Fruit fly (Drosophila melanogaster) whole organism, embryonic: ENCODE results near the gene Rab14.

Source experiments
- BtbVII ChIP-seq: fragments of 200-800 bp; sonication (Bioruptor generic); optimal IDR thresholded peaks from 3 replicates; lab custom pipeline; 2017; ENCODE audit warnings: missing biosample characterization, mild to moderate bottlenecking, missing genetic modification characterization
- CG1024 ChIP-seq: fragments of 200-800 bp; sonication (Bioruptor generic); IDR thresholded peaks from 2 replicates; pipeline ENCODE4 v1.3.6; 2022; ENCODE audit warnings: missing biosample characterization, missing genetic modification characterization
- CG10366 ChIP-seq: fragments of 200-800 bp; sonication (Bioruptor generic); IDR thresholded peaks from 2 replicates; pipeline ENCODE4 v1.3.6; 2022; ENCODE audit warnings: missing biosample characterization, missing genetic modification characterization
- CG10462 ChIP-seq: fragments of 200-800 bp; sonication (Bioruptor generic); optimal IDR thresholded peaks from 2 replicates; lab custom pipeline; 2016; ENCODE audit warnings: missing biosample characterization, missing genetic modification characterization
- CG11247 ChIP-seq: fragments of 200-800 bp; sonication (Bioruptor generic); IDR thresholded peaks from 2 replicates; pipeline ENCODE4 v1.3.6; 2022; ENCODE audit warnings: missing biosample characterization, missing genetic modification characterization
- CG11456 ChIP-seq: fragments of 200-800 bp; sonication (Bioruptor generic); IDR thresholded peaks from 3 replicates; pipeline ENCODE4 v1.3.6; 2022; ENCODE audit warnings: missing biosample characterization, missing genetic modification characterization
- CG11723 ChIP-seq: fragments of 200-800 bp; sonication (Bioruptor generic); optimal IDR thresholded peaks from 2 replicates; lab custom pipeline; 2017; ENCODE audit warnings: missing biosample characterization, mild to moderate bottlenecking, missing genetic modification characterization
- CG13424 ChIP-seq: fragments of 200-800 bp; sonication (Bioruptor generic); optimal IDR thresholded peaks from 2 replicates; lab custom pipeline; 2019; ENCODE audit warnings: missing biosample characterization, mild to moderate bottlenecking, missing genetic modification characterization, moderate library complexity
- CG14050 ChIP-seq: fragments of 200-800 bp; sonication (Bioruptor generic); IDR thresholded peaks from 3 replicates; pipeline ENCODE4 v1.3.6; 2022; ENCODE audit warnings: missing biosample characterization, missing genetic modification characterization
- CG15269 ChIP-seq: fragments of 200-800 bp; sonication (Bioruptor generic); optimal IDR thresholded peaks from 2 replicates; lab custom pipeline; 2018; ENCODE audit warnings: missing biosample characterization, mild to moderate bottlenecking, missing genetic modification characterization, moderate library complexity
- CG1792 ChIP-seq: fragments of 200-800 bp; sonication (Bioruptor generic); optimal IDR thresholded peaks from 2 replicates; lab custom pipeline; 2016; ENCODE audit warnings: missing biosample characterization, missing genetic modification characterization
- CG32767 ChIP-seq: fragments of 200-800 bp; sonication (Bioruptor generic); IDR thresholded peaks from 2 replicates; pipeline ENCODE4 v1.3.6; 2022; ENCODE audit warnings: missing biosample characterization, missing genetic modification characterization
- CG33557 ChIP-seq: fragments of 200-800 bp; sonication (Bioruptor generic); optimal IDR thresholded peaks from 2 replicates; lab custom pipeline; 2019; ENCODE audit warnings: missing biosample characterization, mild to moderate bottlenecking, missing genetic modification characterization, moderate library complexity
- CG4282 ChIP-seq: fragments of 200-800 bp; sonication (Bioruptor generic); optimal IDR thresholded peaks from 2 replicates; lab custom pipeline; 2016; ENCODE audit warnings: missing biosample characterization, missing genetic modification characterization
- CG4820 ChIP-seq: fragments of 200-800 bp; sonication (Bioruptor generic); optimal IDR thresholded peaks from 3 replicates; lab custom pipeline; 2016; ENCODE audit warnings: missing biosample characterization, missing genetic modification characterization
- CG6854 ChIP-seq: fragments of 200-800 bp; sonication (Bioruptor generic); optimal IDR thresholded peaks from 3 replicates; lab custom pipeline; 2017; ENCODE audit warnings: missing biosample characterization, mild to moderate bottlenecking, missing genetic modification characterization
- CG8281 ChIP-seq: fragments of 200-800 bp; sonication (Bioruptor generic); optimal IDR thresholded peaks from 2 replicates; lab custom pipeline; 2018; ENCODE audit warnings: missing biosample characterization, mild to moderate bottlenecking, missing genetic modification characterization, moderate library complexity
- CG8388 ChIP-seq: fragments of 200-800 bp; sonication (Bioruptor generic); optimal IDR thresholded peaks from 2 replicates; lab custom pipeline; 2019; ENCODE audit warnings: missing biosample characterization, mild to moderate bottlenecking, missing genetic modification characterization, moderate library complexity
- CG9727 ChIP-seq: fragments of 200-800 bp; sonication (Bioruptor generic); optimal IDR thresholded peaks from 3 replicates; lab custom pipeline; 2017; ENCODE audit warnings: missing biosample characterization, mild to moderate bottlenecking, missing genetic modification characterization
- CrebB ChIP-seq: fragments of 200-800 bp; sonication (Bioruptor generic); optimal IDR thresholded peaks from 3 replicates; lab custom pipeline; 2018; ENCODE audit warnings: missing biosample characterization, mild to moderate bottlenecking, missing genetic modification characterization
- Dad ChIP-seq: fragments of 200-800 bp; sonication (Bioruptor generic); optimal IDR thresholded peaks from 3 replicates; lab custom pipeline; 2016; ENCODE audit warnings: missing biosample characterization, missing genetic modification characterization
- Dbx ChIP-seq: fragments of 200-800 bp; sonication (Bioruptor generic); IDR thresholded peaks from 3 replicates; pipeline ENCODE4 v1.3.6; 2022; ENCODE audit warnings: missing biosample characterization, missing genetic modification characterization
- Dfd ChIP-seq, 2 experiments: fragments of >200 bp; optimal IDR thresholded peaks; 2 replicates each; lab custom pipeline; 2017; ENCODE audit warnings: missing biosample characterization in 2 of 2, missing genetic modification characterization in 2 of 2
- E2f2 ChIP-seq: fragments of 200-800 bp; sonication (Bioruptor generic); IDR thresholded peaks from 2 replicates; pipeline ENCODE4 v1.3.6; 2022; ENCODE audit warnings: missing biosample characterization, missing genetic modification characterization
- Eip74EF ChIP-seq, 2 experiments: fragments of 200-800 bp in 1 of 2; fragments of >200 bp in 1 of 2; sonication (Bioruptor generic) in 1 of 2; optimal IDR thresholded peaks; 2 replicates each; lab custom pipeline; 2017 to 2019; ENCODE audit warnings: missing biosample characterization in 2 of 2, missing genetic modification characterization in 2 of 2, mild to moderate bottlenecking in 1 of 2, moderate library complexity in 1 of 2
- MESR4 ChIP-seq: fragments of 200-800 bp; sonication (Bioruptor generic); optimal IDR thresholded peaks from 2 replicates; lab custom pipeline; 2018; ENCODE audit warnings: missing biosample characterization, mild to moderate bottlenecking, missing genetic modification characterization, moderate library complexity
- Med ChIP-seq: fragments of 200-800 bp; sonication (Bioruptor generic); peaks from one replicate; lab custom pipeline; 2016; ENCODE audit warnings: missing biosample characterization, missing genetic modification characterization, mild to moderate bottlenecking, inconsistent platforms, moderate library complexity
- Opbp ChIP-seq: fragments of 200-800 bp; sonication (Bioruptor generic); IDR thresholded peaks from 3 replicates; pipeline ENCODE4 v1.3.6; 2022; ENCODE audit warnings: missing biosample characterization, missing genetic modification characterization; ENCODE audit not compliant: partially characterized antibody
- Rfx ChIP-seq: fragments of 200-800 bp; sonication (Bioruptor generic); IDR thresholded peaks from 2 replicates; pipeline ENCODE4 v1.3.6; 2022; ENCODE audit warnings: missing biosample characterization, missing genetic modification characterization
- Sox100B ChIP-seq: fragments of 200-800 bp; sonication (Bioruptor generic); optimal IDR thresholded peaks from 3 replicates; lab custom pipeline; 2018; ENCODE audit warnings: missing biosample characterization, mild to moderate bottlenecking, missing genetic modification characterization
- Taf1 ChIP-seq: fragments of 200-800 bp; sonication (Bioruptor generic); IDR thresholded peaks from 2 replicates; pipeline ENCODE4 v1.3.6; 2022; ENCODE audit warnings: missing biosample characterization, missing genetic modification characterization
- Xbp1 ChIP-seq: fragments of 200-800 bp; sonication (Bioruptor generic); optimal IDR thresholded peaks from 3 replicates; lab custom pipeline; 2016; ENCODE audit warnings: missing biosample characterization, mild to moderate bottlenecking, missing genetic modification characterization
- ab ChIP-seq: fragments of 200-800 bp; sonication (Bioruptor generic); optimal IDR thresholded peaks from 2 replicates; lab custom pipeline; 2016; ENCODE audit warnings: missing biosample characterization, missing genetic modification characterization
- ash1 ChIP-seq: fragments of 200-800 bp; sonication (Bioruptor generic); optimal IDR thresholded peaks from 2 replicates; lab custom pipeline; 2018; ENCODE audit warnings: missing biosample characterization, mild to moderate bottlenecking, missing genetic modification characterization
- caup ChIP-seq: fragments of 200-800 bp; sonication (Bioruptor generic); optimal IDR thresholded peaks from 3 replicates; lab custom pipeline; 2017; ENCODE audit warnings: missing biosample characterization, mild to moderate bottlenecking, missing genetic modification characterization, moderate library complexity; ENCODE audit not compliant: severe bottlenecking
- croc ChIP-seq: fragments of 200-800 bp; sonication (Bioruptor generic); conservative IDR thresholded peaks from 3 replicates; pipeline ENCODE4 v1.3.6; 2022; ENCODE audit warnings: missing biosample characterization, missing genetic modification characterization
- eve ChIP-seq, 2 experiments: fragments of >200 bp; optimal IDR thresholded peaks; 2 replicates each; lab custom pipeline; 2017; ENCODE audit warnings: missing biosample characterization in 2 of 2, missing genetic modification characterization in 2 of 2
- fd3F ChIP-seq: fragments of 200-800 bp; sonication (Bioruptor generic); optimal IDR thresholded peaks from 2 replicates; lab custom pipeline; 2018; ENCODE audit warnings: missing biosample characterization, mild to moderate bottlenecking, missing genetic modification characterization, moderate library complexity
- fu2 ChIP-seq: fragments of 200-800 bp; sonication (Bioruptor generic); optimal IDR thresholded peaks from 2 replicates; lab custom pipeline; 2016; ENCODE audit warnings: missing biosample characterization, missing genetic modification characterization
- gce ChIP-seq: fragments of 200-800 bp; sonication (Bioruptor generic); IDR thresholded peaks from 3 replicates; pipeline ENCODE4 v1.3.6; 2022; ENCODE audit warnings: missing biosample characterization, missing genetic modification characterization
- gro ChIP-seq: fragments of 200-800 bp; sonication (Bioruptor generic); optimal IDR thresholded peaks from 2 replicates; lab custom pipeline; 2016; ENCODE audit warnings: missing biosample characterization, missing genetic modification characterization
- nom ChIP-seq: fragments of 200-800 bp; sonication (Bioruptor generic); optimal IDR thresholded peaks from 2 replicates; lab custom pipeline; 2017; ENCODE audit warnings: missing biosample characterization, missing genetic modification characterization, mild to moderate bottlenecking, moderate library complexity, missing genetic modification reagents
- scrt ChIP-seq: fragments of 200-800 bp; sonication (Bioruptor generic); optimal IDR thresholded peaks from 2 replicates; lab custom pipeline; 2018; ENCODE audit warnings: missing biosample characterization, mild to moderate bottlenecking, missing genetic modification characterization, moderate library complexity
- sim ChIP-seq: fragments of 200-800 bp; sonication (Bioruptor generic); IDR thresholded peaks from 2 replicates; pipeline ENCODE4 v1.3.6; 2022; ENCODE audit warnings: missing biosample characterization, missing genetic modification characterization
- sisA ChIP-seq: fragments of 200-800 bp; sonication (Bioruptor generic); IDR thresholded peaks from 2 replicates; pipeline ENCODE4 v1.3.6; 2022; ENCODE audit warnings: missing biosample characterization, missing genetic modification characterization
- zen ChIP-seq: fragments of 200-800 bp; sonication (Bioruptor generic); optimal IDR thresholded peaks from 3 replicates; lab custom pipeline; 2018; ENCODE audit warnings: missing biosample characterization, mild to moderate bottlenecking, missing genetic modification characterization, moderate library complexity

Rab14 gene

DNA sequence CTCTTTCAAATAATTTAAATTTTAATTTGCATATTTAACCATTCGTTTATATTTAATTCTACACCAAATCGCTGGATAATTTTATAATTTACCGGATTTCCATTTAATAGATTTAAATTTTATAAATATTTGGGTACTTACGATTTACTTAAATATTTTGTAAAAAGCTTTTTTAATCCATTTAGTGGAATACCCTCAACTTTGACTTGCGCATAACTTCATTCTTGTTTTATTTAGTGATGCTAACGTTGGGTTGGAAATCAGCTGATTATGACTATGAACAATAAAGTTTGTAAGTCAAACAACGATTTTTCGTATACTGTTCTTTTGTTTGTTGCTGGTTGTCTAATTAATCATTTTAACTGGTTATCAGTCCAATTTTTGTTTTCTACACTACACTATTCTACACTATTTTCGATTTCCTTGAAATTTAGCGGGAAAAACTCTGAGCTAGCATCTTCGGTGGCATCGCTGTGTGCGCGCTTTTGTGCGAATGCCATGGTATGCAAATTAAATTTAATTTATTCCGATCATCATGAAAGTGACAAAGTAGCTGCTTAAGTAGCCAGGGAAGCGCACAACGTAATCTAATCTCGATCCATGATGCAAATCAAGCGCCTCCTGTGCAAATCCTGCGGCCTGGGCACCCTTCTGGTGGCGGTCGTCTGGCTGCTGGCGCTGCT is 4.0 kb downstream of the Rab14 start, which contains the start of gene Pgant35A (continued):
- no peak for TF ChIP-seq CG14050
- 0 out of 3 replicates have a peak, but pooled peaks have one; percentile 24 for TF ChIP-seq Dbx (GFP tag; lab: Robert Waterston, UW)
- TF ChIP-seq zen (tag; lab: Kevin White, UChicago): peak; percentile 1
- TF ChIP-seq CG4282: no peak
- no peak for TF ChIP-seq CG11456 (GFP tag; lab: Robert Waterston, UW)
- peak in 1 of 2 experiments; percentile 28 for TF ChIP-seq Eip74EF (GFP tag; optimal IDR thresholded peaks at IDR 0.05; lab: Kevin White, UChicago)
- TF ChIP-seq scrt: no peak

DNA sequence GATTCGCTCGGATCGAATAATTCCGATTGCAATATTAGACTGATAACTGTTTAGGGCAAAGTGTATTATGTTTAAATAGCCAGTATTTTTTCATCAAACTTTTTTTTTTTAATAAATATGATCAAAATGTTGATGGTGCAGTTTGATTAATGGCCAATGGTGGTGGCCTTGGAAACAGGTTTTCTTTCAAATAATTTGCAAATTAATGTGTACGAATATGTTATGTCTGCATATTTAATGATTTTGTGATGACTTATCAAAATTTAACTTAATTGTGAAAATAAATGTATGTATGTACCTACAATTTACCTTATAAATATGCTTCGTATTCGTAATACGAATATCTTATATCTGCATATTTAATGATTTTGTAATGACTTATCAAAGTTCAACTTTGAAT is 6.3 kb downstream of the Rab14 start:
- TF ChIP-seq gro (no peak), CG1792 (GFP tag; lab: Kevin White, UChicago) (no peak), CG8388 (GFP tag; lab: Kevin White, UChicago) (no peak), croc (GFP tag; lab: Robert Waterston, UW) (no peak), CG10366 (GFP tag; lab: Robert Waterston, UW) (no peak)

DNA sequence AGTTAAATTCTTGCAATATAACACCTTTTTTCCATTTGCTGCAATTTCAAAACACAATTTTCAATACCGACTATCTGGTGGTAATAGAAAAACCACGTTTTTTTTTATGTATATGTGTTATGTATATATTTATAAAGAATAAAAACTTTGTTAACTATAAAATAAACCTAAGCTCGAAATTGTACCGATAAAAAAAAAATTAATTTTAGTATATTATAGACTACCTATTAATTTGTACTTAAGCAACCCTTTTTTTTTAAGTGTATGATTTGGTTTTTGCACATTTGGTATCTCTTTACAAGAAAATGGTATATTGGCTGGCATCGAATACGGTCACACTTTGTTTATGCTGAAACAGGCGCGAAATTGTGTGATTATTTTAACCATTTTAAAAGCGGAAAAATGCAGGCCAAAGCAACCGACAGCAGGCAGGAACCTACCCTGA is 6.8 kb downstream of the Rab14 start, which contains the start of gene spel1:
TSS of gene spel1 (plus strand) at position 334 of the 445 bp plus-strand sequence.
- TF ChIP-seq E2f2 (GFP tag; lab: Robert Waterston, UW): peak; percentile 85
- peak; percentile 76 for TF ChIP-seq fd3F
- peak; percentile 79 for TF ChIP-seq CG9727 (GFP tag; lab: Kevin White, UChicago)
- TF ChIP-seq Rfx (GFP tag; lab: Robert Waterston, UW): peak; percentile 85
- TF ChIP-seq CG1024 (GFP tag; lab: Robert Waterston, UW): peak; percentile 81
- TF ChIP-seq sisA: peak; percentile 72
- peak; percentile 36 for TF ChIP-seq nom
- TF ChIP-seq Taf1 (GFP tag; lab: Robert Waterston, UW): peak; percentile 47; the same call in 1 of the 2 replicates
- peak; percentile 67 for TF ChIP-seq CG11247 (GFP tag; lab: Robert Waterston, UW)
- peak; percentile 59 for TF ChIP-seq caup
- peak; percentile 86 for TF ChIP-seq CG13424
- peak; percentile 75 for TF ChIP-seq Med (GFP tag; lab: Kevin White, UChicago)
- TF ChIP-seq Opbp (GFP tag; lab: Robert Waterston, UW): no peak
- peak; percentile 62; the same call in 1 of the 2 replicates for TF ChIP-seq sim
- peak; percentile 56; the same call in 2 of the 3 replicates for TF ChIP-seq gce
- TF ChIP-seq Xbp1 (GFP tag; lab: Kevin White, UChicago): peak; percentile 80
- TF ChIP-seq CG15269 (tag; lab: Kevin White, UChicago): peak; percentile 88
- TF ChIP-seq CG4820 (GFP tag; lab: Kevin White, UChicago): peak; percentile 59
- TF ChIP-seq eve (GFP tag; optimal IDR thresholded peaks at IDR 0.05; lab: Kevin White, UChicago): no peak
- no peak for TF ChIP-seq ash1 (GFP tag; lab: Kevin White, UChicago)
- TF ChIP-seq ab: no peak
- TF ChIP-seq CG11723 (GFP tag; lab: Kevin White, UChicago): peak; percentile 20
- TF ChIP-seq CG33557: peak; percentile 66
- peak; percentile 31 for TF ChIP-seq fu2 (GFP tag; lab: Kevin White, UChicago)
- TF ChIP-seq CG8281 (tag; lab: Kevin White, UChicago): peak; percentile 46
- TF ChIP-seq CG14050: peak; percentile 68
- no peak for TF ChIP-seq Dfd (GFP tag; optimal IDR thresholded peaks at IDR 0.05; lab: Kevin White, UChicago)
- peak; percentile 70; the same call in 1 of the 2 replicates for TF ChIP-seq CG32767 (GFP tag; lab: Robert Waterston, UW)
- TF ChIP-seq MESR4: peak; percentile 36
- TF ChIP-seq CG10462: peak; percentile 41
- peak; percentile 72 for TF ChIP-seq BtbVII (GFP tag; lab: Kevin White, UChicago)
- peak; percentile 60 for TF ChIP-seq CG6854
- TF ChIP-seq Sox100B: peak; percentile 82
- no peak for TF ChIP-seq Dad (GFP tag; lab: Kevin White, UChicago)
- peak; percentile 62 for TF ChIP-seq CrebB (tag; lab: Kevin White, UChicago)
